Fruit fly (Drosophila melanogaster) whole organism, adult: ENCODE results near the gene CG8176.

ENCODE experiments used
- CG11617 ChIP-seq: fragments of 200-800 bp; sonication (Bioruptor generic); optimal IDR thresholded peaks from 2 replicates; lab custom pipeline; 2017; ENCODE audit warnings: mild to moderate bottlenecking, missing biosample characterization, missing genetic modification reagents, missing genetic modification characterization
- CG12768 ChIP-seq: fragments of 200-800 bp; sonication (Bioruptor generic); optimal IDR thresholded peaks from 2 replicates; lab custom pipeline; 2017; ENCODE audit warnings: missing biosample characterization, missing genetic modification characterization, mild to moderate bottlenecking, moderate library complexity, missing genetic modification reagents
- CG1620 ChIP-seq: fragments of 200-800 bp; sonication (Bioruptor generic); optimal IDR thresholded peaks from 2 replicates; lab custom pipeline; 2016; ENCODE audit warnings: missing biosample characterization, missing genetic modification characterization
- CG7045 ChIP-seq: fragments of 200-800 bp; sonication (Bioruptor generic); optimal IDR thresholded peaks from 2 replicates; lab custom pipeline; 2017; ENCODE audit warnings: missing biosample characterization, mild to moderate bottlenecking, missing genetic modification characterization
- Clk ChIP-seq: fragments of 200-800 bp; sonication (Bioruptor generic); optimal IDR thresholded peaks from 2 replicates; lab custom pipeline; 2017; ENCODE audit warnings: missing biosample characterization, missing genetic modification characterization
- Hr96 ChIP-seq: fragments of 200-800 bp; sonication (Bioruptor generic); optimal IDR thresholded peaks from 2 replicates; lab custom pipeline; 2016; ENCODE audit warnings: missing biosample characterization, missing genetic modification characterization
- bab1 ChIP-seq: fragments of 200-800 bp; sonication (Bioruptor generic); optimal IDR thresholded peaks from 3 replicates; lab custom pipeline; 2019; ENCODE audit warnings: missing biosample characterization, mild to moderate bottlenecking, missing genetic modification characterization, moderate library complexity
- cic ChIP-seq: fragments of 200-800 bp; sonication (Bioruptor generic); optimal IDR thresholded peaks from 2 replicates; lab custom pipeline; 2017; ENCODE audit warnings: missing biosample characterization, mild to moderate bottlenecking, missing genetic modification characterization, moderate library complexity
- kay ChIP-seq: fragments of 200-800 bp; sonication (Bioruptor generic); peaks from one replicate; lab custom pipeline; 2016; ENCODE audit warnings: missing biosample characterization, missing genetic modification characterization, borderline replicate concordance
- ovo ChIP-seq: fragments of 200-800 bp; sonication (Bioruptor generic); optimal IDR thresholded peaks from 2 replicates; lab custom pipeline; 2016; ENCODE audit warnings: missing biosample characterization, missing genetic modification characterization
- tj ChIP-seq: fragments of 200-800 bp; sonication (Bioruptor generic); optimal IDR thresholded peaks from 3 replicates; lab custom pipeline; 2017; ENCODE audit warnings: missing biosample characterization, mild to moderate bottlenecking, missing genetic modification characterization, moderate library complexity

DNA sequence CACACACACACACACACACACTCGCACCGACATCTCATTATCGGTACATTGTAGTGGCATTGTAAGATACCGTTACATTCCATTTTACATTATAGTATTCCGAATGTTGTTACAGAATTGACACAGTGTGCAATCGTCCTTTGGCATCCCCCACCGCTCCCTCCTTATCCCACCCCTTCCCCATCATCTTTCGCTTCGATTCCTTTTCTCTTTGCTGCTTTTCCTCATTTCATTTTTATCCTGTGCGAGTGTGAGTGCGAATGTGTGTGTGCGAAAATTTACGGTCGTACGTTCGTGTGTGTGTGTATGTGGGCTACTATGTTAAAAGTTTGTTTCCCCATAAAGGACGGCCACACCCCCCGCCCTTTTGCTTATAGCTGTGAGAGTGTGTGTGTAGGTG is 23.7 kb upstream of the CG8176 start:
- TF ChIP-seq kay (GFP tag; lab: Kevin White, UChicago) (no peak), CG11617 (GFP tag; lab: Kevin White, UChicago) (no peak), CG7045 (no peak), Clk (GFP tag; lab: Kevin White, UChicago) (no peak), bab1 (GFP tag; lab: Kevin White, UChicago) (no peak), CG1620 (no peak), CG12768 (GFP tag; lab: Kevin White, UChicago) (no peak), Hr96 (GFP tag; lab: Kevin White, UChicago) (no peak), ovo (no peak), cic (GFP tag; lab: Kevin White, UChicago) (no peak), tj (GFP tag; lab: Kevin White, UChicago) (no peak)
